Worm (Caenorhabditis elegans): ENCODE data around the gene F28C1.3.

DNA sequence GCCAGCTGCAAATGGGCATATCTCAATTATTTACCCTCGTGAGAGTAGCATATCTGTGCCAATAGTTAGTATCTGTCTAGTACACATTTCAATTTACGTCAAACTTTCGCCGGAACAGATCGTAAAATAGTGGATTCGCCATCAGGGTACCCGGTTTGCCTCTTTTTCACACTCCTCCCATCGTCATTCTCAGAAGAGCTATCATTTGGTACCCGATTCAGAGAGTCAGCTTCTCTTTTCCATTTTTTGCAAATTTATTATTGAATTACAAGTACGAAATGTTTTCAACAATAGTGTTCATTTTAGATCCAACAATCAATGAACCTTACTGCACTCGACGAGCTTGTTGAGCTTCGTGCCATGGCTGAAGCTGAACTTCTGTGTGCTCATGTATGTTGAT is 39.4 kb upstream of the F28C1.3 start, which contains the start of gene C54D10.5:
- TF ChIP-seq fkh-10 (GFP tag; optimal IDR thresholded peaks at IDR 0.05), result no peak
- TF ChIP-seq ceh-82 (tag; optimal IDR thresholded peaks at IDR 0.05), result no peak
- TF ChIP-seq lin-39 (tag; optimal IDR thresholded peaks at IDR 0.05), result no peak
- no peak for TF ChIP-seq ztf-11 (tag; optimal IDR thresholded peaks at IDR 0.05)
- TF ChIP-seq nhr-11 (tag; optimal IDR thresholded peaks at IDR 0.05), result no peak
- TF ChIP-seq nhr-28 (tag; optimal IDR thresholded peaks at IDR 0.05), result no peak
- no peak for TF ChIP-seq unc-62 (GFP tag; optimal IDR thresholded peaks at IDR 0.05)
- no peak for TF ChIP-seq daf-12 (tag; optimal IDR thresholded peaks at IDR 0.05)
- no peak for TF ChIP-seq nhr-77 (tag; optimal IDR thresholded peaks at IDR 0.05)
- TF ChIP-seq mml-1 (tag; optimal IDR thresholded peaks at IDR 0.05), result no peak
